Worm (Caenorhabditis elegans): ENCODE data around the gene tub-1.

- TF ChIP-seq nhr-28 (tag; optimal IDR thresholded peaks at IDR 0.05) (no peak), snpc-4 (tag; optimal IDR thresholded peaks at IDR 0.05) (no peak), pha-4 (tag; optimal IDR thresholded peaks at IDR 0.05) (no peak), elt-3 (tag; optimal IDR thresholded peaks at IDR 0.05) (no peak), unc-62 (GFP tag; optimal IDR thresholded peaks at IDR 0.05) (no peak), lsy-2 (tag; optimal IDR thresholded peaks at IDR 0.05) (no peak), ces-1 (GFP tag; optimal IDR thresholded peaks at IDR 0.05) (peak; percentile 88)
Measured at ce11 chrII:8152711-8153325, 3.9 kb downstream of the tub-1 start.
